Fruit fly (Drosophila melanogaster) whole organism, pupa: Measurements from ENCODE around the gene CG4757.

Experiments
- CG12605 ChIP-seq: fragments of 200-800 bp; sonication (Bioruptor generic); IDR thresholded peaks from 2 replicates; pipeline ENCODE4 v1.3.6; 2022; ENCODE audit warnings: missing biosample characterization, missing genetic modification characterization
- CG17806 ChIP-seq: fragments of 200-800 bp; sonication (Bioruptor generic); optimal IDR thresholded peaks from 2 replicates; lab custom pipeline; 2018; ENCODE audit warnings: missing biosample characterization, mild to moderate bottlenecking, missing genetic modification characterization, moderate library complexity
- CG34367 ChIP-seq: fragments of 200-800 bp; sonication (Bioruptor generic); optimal IDR thresholded peaks from 2 replicates; lab custom pipeline; 2018; ENCODE audit warnings: missing biosample characterization, mild to moderate bottlenecking, missing genetic modification characterization
- Ets98B ChIP-seq: fragments of 200-800 bp; sonication (Bioruptor generic); IDR thresholded peaks from 2 replicates; pipeline ENCODE4 v1.3.6; 2022; ENCODE audit warnings: missing biosample characterization, missing genetic modification characterization
- Pif1A ChIP-seq: fragments of 200-800 bp; sonication (Bioruptor generic); optimal IDR thresholded peaks from 3 replicates; lab custom pipeline; 2016; ENCODE audit warnings: missing biosample characterization, missing genetic modification characterization
- rn ChIP-seq: fragments of 200-800 bp; sonication (Bioruptor generic); IDR thresholded peaks from 2 replicates; pipeline ENCODE4 v1.3.6; 2022; ENCODE audit warnings: missing biosample characterization, missing genetic modification characterization

DNA sequence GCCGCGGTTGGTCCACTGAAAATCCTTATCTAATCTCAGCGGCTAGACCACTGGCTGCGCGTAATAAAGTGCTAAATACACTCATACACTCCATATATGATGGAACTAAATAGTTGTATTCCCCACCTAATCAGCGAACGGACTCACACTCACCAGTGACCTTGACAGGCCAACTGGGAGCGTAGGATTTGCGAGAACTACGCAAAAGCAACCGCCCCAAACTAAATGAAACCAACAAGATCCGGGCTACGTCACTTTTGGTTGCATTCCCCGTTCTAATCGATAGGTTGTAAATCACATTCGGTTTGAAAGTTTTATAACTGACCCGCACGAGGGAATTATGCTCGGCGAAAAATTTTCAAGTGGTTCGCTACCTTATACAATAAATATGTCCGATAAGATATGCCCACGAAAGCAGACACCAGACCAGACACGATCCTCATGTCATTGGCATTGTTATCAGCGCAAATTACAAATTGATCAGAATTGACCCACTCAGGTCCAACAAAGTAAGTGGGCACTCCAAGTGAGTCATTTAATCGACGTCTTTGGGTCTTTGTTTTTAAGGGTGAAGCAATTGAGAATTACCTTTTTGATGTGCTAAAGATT lies 38.3 kb downstream of the CG4757 start:
- TF ChIP-seq CG34367 (tag; lab: Kevin White, UChicago): no peak
- no peak for TF ChIP-seq Pif1A (GFP tag; lab: Kevin White, UChicago)
- no peak for TF ChIP-seq rn
- no peak for TF ChIP-seq CG12605 (GFP tag; lab: Robert Waterston, UW)
- TF ChIP-seq Ets98B: no peak
- TF ChIP-seq CG17806 (tag; lab: Kevin White, UChicago): no peak
